Fruit fly (Drosophila melanogaster) whole organism, embryonic: ENCODE results near the gene CG10510.

ENCODE experiments used
- Awh ChIP-seq: fragments of 200-800 bp; sonication (Bioruptor generic); IDR thresholded peaks from 2 replicates; pipeline ENCODE4, ENCODE4 v1.3.6; 2022; ENCODE audit warnings: missing biosample characterization, missing genetic modification characterization
- BEAF-32 ChIP-seq: fragments of 200-800 bp; sonication (Bioruptor generic); optimal IDR thresholded peaks from 3 replicates; lab custom pipeline; 2017; ENCODE audit warnings: missing biosample characterization, missing genetic modification characterization, mild to moderate bottlenecking, moderate library complexity, missing genetic modification reagents
- Bgb ChIP-seq: fragments of 200-800 bp; sonication (Bioruptor generic); IDR thresholded peaks from 2 replicates; pipeline ENCODE4 v1.3.6; 2022; ENCODE audit warnings: missing biosample characterization, missing genetic modification characterization; ENCODE audit not compliant: partially characterized antibody
- CG11504 ChIP-seq: fragments of 200-800 bp; sonication (Bioruptor generic); optimal IDR thresholded peaks from 3 replicates; lab custom pipeline; 2019; ENCODE audit warnings: missing biosample characterization, mild to moderate bottlenecking, missing genetic modification characterization, moderate library complexity
- CG13287 ChIP-seq: fragments of 200-800 bp; sonication (Bioruptor generic); IDR thresholded peaks from 2 replicates; pipeline ENCODE4 v1.3.6; 2022; ENCODE audit warnings: missing biosample characterization, missing genetic modification characterization; ENCODE audit not compliant: partially characterized antibody
- CG15696 ChIP-seq: fragments of 200-800 bp; sonication (Bioruptor generic); optimal IDR thresholded peaks from 2 replicates; lab custom pipeline; 2019; ENCODE audit warnings: missing biosample characterization, mild to moderate bottlenecking, missing genetic modification characterization, moderate library complexity
- CG1792 ChIP-seq: fragments of 200-800 bp; sonication (Bioruptor generic); optimal IDR thresholded peaks from 2 replicates; lab custom pipeline; 2016; ENCODE audit warnings: missing biosample characterization, missing genetic modification characterization
- CG18619 ChIP-seq: fragments of 200-800 bp; sonication (Bioruptor generic); optimal IDR thresholded peaks from 3 replicates; lab custom pipeline; 2017; ENCODE audit warnings: missing biosample characterization, mild to moderate bottlenecking, missing genetic modification characterization
- CG30020 ChIP-seq: fragments of 200-800 bp; optimal IDR thresholded peaks from 2 replicates; lab custom pipeline; 2019; ENCODE audit warnings: missing biosample characterization, mild to moderate bottlenecking, missing genetic modification characterization, moderate library complexity
- CG3281 ChIP-seq: fragments of 200-800 bp; sonication (Bioruptor generic); optimal IDR thresholded peaks from 3 replicates; lab custom pipeline; 2017; ENCODE audit warnings: missing biosample characterization, mild to moderate bottlenecking, missing genetic modification characterization
- CG7786 ChIP-seq: fragments of 200-800 bp; sonication (Bioruptor generic); optimal IDR thresholded peaks from 2 replicates; lab custom pipeline; 2016; ENCODE audit warnings: missing biosample characterization, missing genetic modification characterization
- CHES-1-like ChIP-seq: fragments of 200-800 bp; sonication (Bioruptor generic); optimal IDR thresholded peaks from 2 replicates; lab custom pipeline; 2016; ENCODE audit warnings: missing biosample characterization, missing genetic modification characterization
- CoRest ChIP-seq: fragments of 200-800 bp; sonication (Bioruptor generic); optimal IDR thresholded peaks from 3 replicates; lab custom pipeline; 2018; ENCODE audit warnings: missing biosample characterization, mild to moderate bottlenecking, missing genetic modification characterization, moderate library complexity
- Deaf1 ChIP-seq: fragments of 200-800 bp; optimal IDR thresholded peaks from 3 replicates; lab custom pipeline; 2019; ENCODE audit warnings: missing biosample characterization, mild to moderate bottlenecking, missing genetic modification characterization, moderate library complexity
- Dip3 ChIP-seq: fragments of 200-800 bp; sonication (Bioruptor generic); optimal IDR thresholded peaks from 3 replicates; lab custom pipeline; 2016; ENCODE audit warnings: missing biosample characterization, missing genetic modification characterization
- Ets97D ChIP-seq: fragments of 200-800 bp; sonication (Bioruptor generic); optimal IDR thresholded peaks from 3 replicates; lab custom pipeline; 2016; ENCODE audit warnings: missing biosample characterization, missing genetic modification characterization
- Hmx ChIP-seq: fragments of 200-800 bp; sonication (Bioruptor generic); optimal IDR thresholded peaks from 2 replicates; lab custom pipeline; 2016; ENCODE audit warnings: missing biosample characterization, missing genetic modification characterization
- Hr51 ChIP-seq, 2 experiments: fragments of 200-800 bp; sonication (Bioruptor generic); optimal IDR thresholded peaks; 2 replicates in 1 of 2; 3 replicates in 1 of 2; lab custom pipeline; 2016 to 2018; ENCODE audit warnings: missing biosample characterization in 2 of 2, missing genetic modification characterization in 2 of 2, mild to moderate bottlenecking in 1 of 2, moderate library complexity in 1 of 2
- Hr78 ChIP-seq, 2 experiments: fragments of 200-800 bp in 1 of 2; fragments of >200 bp in 1 of 2; sonication (Bioruptor generic) in 1 of 2; optimal IDR thresholded peaks; 2 replicates each; lab custom pipeline; 2017 to 2019; ENCODE audit warnings: missing biosample characterization in 2 of 2, missing genetic modification characterization in 2 of 2, mild to moderate bottlenecking in 1 of 2, moderate library complexity in 1 of 2
- Lim3 ChIP-seq: fragments of 200-800 bp; sonication (Bioruptor generic); IDR thresholded peaks from 2 replicates; pipeline ENCODE4 v1.3.6; 2022; ENCODE audit warnings: missing biosample characterization, missing genetic modification characterization
- NFAT ChIP-seq: fragments of 200-800 bp; sonication (Bioruptor generic); IDR thresholded peaks from 2 replicates; pipeline ENCODE4 v1.3.6; 2022; ENCODE audit warnings: missing biosample characterization, missing genetic modification characterization
- Rfx ChIP-seq: fragments of 200-800 bp; sonication (Bioruptor generic); IDR thresholded peaks from 2 replicates; pipeline ENCODE4 v1.3.6; 2022; ENCODE audit warnings: missing biosample characterization, missing genetic modification characterization
- Scr ChIP-seq: fragments of 200-800 bp; sonication (Bioruptor generic); IDR thresholded peaks from 2 replicates; pipeline ENCODE4 v1.3.6; 2022; ENCODE audit warnings: missing biosample characterization, missing genetic modification characterization; ENCODE audit not compliant: partially characterized antibody
- Stat92E ChIP-seq, 3 experiments: fragments of >200 bp in 2 of 3; fragments of 200-800 bp in 1 of 3; sonication (Bioruptor generic) in 1 of 3; optimal IDR thresholded peaks; 2 replicates each; lab custom pipeline; 2017 to 2019; ENCODE audit warnings: missing biosample characterization in 3 of 3, missing genetic modification characterization in 3 of 3, mild to moderate bottlenecking in 1 of 3, moderate library complexity in 1 of 3
- Usf ChIP-seq: fragments of 200-800 bp; sonication (Bioruptor generic); optimal IDR thresholded peaks from 2 replicates; lab custom pipeline; 2017; ENCODE audit warnings: missing genotype, missing biosample characterization, missing genetic modification characterization
- YL-1 ChIP-seq: fragments of 200-800 bp; sonication (Bioruptor generic); optimal IDR thresholded peaks from 3 replicates; lab custom pipeline; 2017; ENCODE audit warnings: missing biosample characterization, mild to moderate bottlenecking, missing genetic modification characterization
- abd-A ChIP-seq: fragments of 200-800 bp; sonication (Bioruptor generic); optimal IDR thresholded peaks from 3 replicates; lab custom pipeline; 2019; ENCODE audit warnings: missing biosample characterization, mild to moderate bottlenecking, missing genetic modification characterization, moderate library complexity
- bigmax ChIP-seq: fragments of 200-800 bp; sonication (Bioruptor generic); optimal IDR thresholded peaks from 2 replicates; lab custom pipeline; 2018; ENCODE audit warnings: missing biosample characterization, mild to moderate bottlenecking, missing genetic modification characterization
- chif ChIP-seq, 2 experiments: fragments of 200-800 bp; sonication (Bioruptor generic); optimal IDR thresholded peaks; 3 replicates each; lab custom pipeline; 2016; ENCODE audit warnings: missing biosample characterization in 2 of 2, missing genetic modification characterization in 2 of 2
- crp ChIP-seq, 2 experiments: fragments of 200-800 bp; sonication (Bioruptor generic); optimal IDR thresholded peaks; 2 replicates in 1 of 2; 3 replicates in 1 of 2; lab custom pipeline; 2017; ENCODE audit warnings: missing biosample characterization in 2 of 2, missing genetic modification characterization in 2 of 2, mild to moderate bottlenecking in 1 of 2, moderate library complexity in 1 of 2
- dimm ChIP-seq: fragments of 200-800 bp; sonication (Bioruptor generic); IDR thresholded peaks from 2 replicates; pipeline ENCODE4 v1.3.6; 2022; ENCODE audit warnings: missing biosample characterization, missing genetic modification characterization
- dysf ChIP-seq: fragments of 200-800 bp; sonication (Bioruptor generic); IDR thresholded peaks from 3 replicates; pipeline ENCODE4 v1.3.6; 2022; ENCODE audit warnings: missing biosample characterization, missing genetic modification characterization
- eve ChIP-seq, 2 experiments: fragments of >200 bp; optimal IDR thresholded peaks; 2 replicates each; lab custom pipeline; 2017; ENCODE audit warnings: missing biosample characterization in 2 of 2, missing genetic modification characterization in 2 of 2
- ftz-f1 ChIP-seq: fragments of 200-800 bp; sonication (Bioruptor generic); optimal IDR thresholded peaks from 2 replicates; lab custom pipeline; 2016; ENCODE audit warnings: missing biosample characterization, missing genetic modification characterization
- gcm2 ChIP-seq: fragments of 200-800 bp; sonication (Bioruptor generic); optimal IDR thresholded peaks from 2 replicates; lab custom pipeline; 2016; ENCODE audit warnings: missing biosample characterization, missing genetic modification characterization
- h ChIP-seq: fragments of >200 bp; optimal IDR thresholded peaks from 2 replicates; lab custom pipeline; 2017
- hth ChIP-seq: fragments of >200 bp; optimal IDR thresholded peaks from 2 replicates; lab custom pipeline; 2017; ENCODE audit warnings: inconsistent platforms
- ind ChIP-seq: fragments of 200-800 bp; sonication (Bioruptor generic); optimal IDR thresholded peaks from 3 replicates; lab custom pipeline; 2016; ENCODE audit warnings: missing biosample characterization, missing genetic modification characterization
- onecut ChIP-seq: fragments of 200-800 bp; sonication (Bioruptor generic); IDR thresholded peaks from 2 replicates; pipeline ENCODE4 v1.3.6; 2022; ENCODE audit warnings: missing biosample characterization, missing genetic modification characterization
- pros ChIP-seq: fragments of 200-800 bp; sonication (Bioruptor generic); optimal IDR thresholded peaks from 3 replicates; lab custom pipeline; 2019; ENCODE audit warnings: missing biosample characterization, mild to moderate bottlenecking, missing genetic modification characterization, moderate library complexity
- rib ChIP-seq: fragments of 200-800 bp; sonication (Bioruptor generic); IDR thresholded peaks from 2 replicates; pipeline ENCODE4 v1.3.6; 2022; ENCODE audit warnings: missing biosample characterization, missing genetic modification characterization
- run ChIP-seq: fragments of 200-800 bp; sonication (Bioruptor generic); optimal IDR thresholded peaks from 3 replicates; lab custom pipeline; 2018; ENCODE audit warnings: missing biosample characterization, mild to moderate bottlenecking, missing genetic modification characterization
- scrt ChIP-seq: fragments of 200-800 bp; sonication (Bioruptor generic); optimal IDR thresholded peaks from 2 replicates; lab custom pipeline; 2018; ENCODE audit warnings: missing biosample characterization, mild to moderate bottlenecking, missing genetic modification characterization, moderate library complexity
- sob ChIP-seq: fragments of 200-800 bp; sonication (Bioruptor generic); IDR thresholded peaks from 2 replicates; pipeline ENCODE4 v1.3.6; 2022; ENCODE audit warnings: missing biosample characterization, missing genetic modification characterization
- sr ChIP-seq: fragments of 200-800 bp; sonication (Bioruptor generic); IDR thresholded peaks from 3 replicates; pipeline ENCODE4 v1.3.6; 2022; ENCODE audit warnings: missing biosample characterization, missing genetic modification characterization
- wek ChIP-seq: fragments of 200-800 bp; sonication (Bioruptor generic); optimal IDR thresholded peaks from 3 replicates; lab custom pipeline; 2018; ENCODE audit warnings: missing biosample characterization, mild to moderate bottlenecking, missing genetic modification characterization, moderate library complexity
- zen ChIP-seq: fragments of 200-800 bp; sonication (Bioruptor generic); optimal IDR thresholded peaks from 3 replicates; lab custom pipeline; 2018; ENCODE audit warnings: missing biosample characterization, mild to moderate bottlenecking, missing genetic modification characterization, moderate library complexity
- zf30C ChIP-seq: fragments of 200-800 bp; sonication (Bioruptor generic); optimal IDR thresholded peaks from 3 replicates; lab custom pipeline; 2018; ENCODE audit warnings: missing biosample characterization, mild to moderate bottlenecking, missing genetic modification characterization

CG10510 gene

dm6 chr3L:21256062-21257023 lies 46.5 kb upstream of the CG10510 start (continued):
- TF ChIP-seq CG15696 (no peak), sob (GFP tag; lab: Robert Waterston, UW) (no peak), h (lab: Kevin White, UChicago) (no peak), crp (GFP tag; optimal IDR thresholded peaks at IDR 0.05; lab: Kevin White, UChicago) (no peak), CG30020 (tag; lab: Kevin White, UChicago) (no peak), wek (GFP tag; lab: Kevin White, UChicago) (no peak), sr (GFP tag; lab: Robert Waterston, UW) (no peak), CG7786 (GFP tag; lab: Kevin White, UChicago) (no peak), Hr78 (GFP tag; optimal IDR thresholded peaks at IDR 0.05; lab: Kevin White, UChicago) (peak in 1 of 2 experiments; percentile 69), Deaf1 (tag; lab: Kevin White, UChicago) (peak; percentile 16), Hmx (GFP tag; lab: Kevin White, UChicago) (no peak), BEAF-32 (no peak), CG13287 (GFP tag; lab: Robert Waterston, UW) (no peak), Ets97D (GFP tag; lab: Kevin White, UChicago) (no peak), YL-1 (no peak), chif (GFP tag; optimal IDR thresholded peaks at IDR 0.05; lab: Kevin White, UChicago) (no peak), ind (GFP tag; lab: Kevin White, UChicago) (no peak), run (tag; lab: Kevin White, UChicago) (no peak), scrt (no peak), dysf (GFP tag; lab: Robert Waterston, UW) (no peak), CG3281 (GFP tag; lab: Kevin White, UChicago) (no peak), gcm2 (no peak), CoRest (no peak), Hr51 (GFP tag; optimal IDR thresholded peaks at IDR 0.05; lab: Kevin White, UChicago) (peak in 1 of 2 experiments; percentile 16), Usf (GFP tag; lab: Kevin White, UChicago) (no peak), pros (GFP tag; lab: Kevin White, UChicago) (peak; percentile 10), Lim3 (GFP tag; lab: Robert Waterston, UW) (no peak), CG1792 (no peak), rib (GFP tag; lab: Robert Waterston, UW) (no peak), Awh (peak; percentile 62; the same call in 1 of the 2 replicates), Scr (GFP tag; lab: Robert Waterston, UW) (no peak), Dip3 (GFP tag; lab: Kevin White, UChicago) (no peak), CG18619 (GFP tag; lab: Kevin White, UChicago) (no peak), zen (tag; lab: Kevin White, UChicago) (no peak), hth (no peak), zf30C (no peak), Stat92E (GFP tag; optimal IDR thresholded peaks at IDR 0.05; lab: Kevin White, UChicago) (peak in 1 of 3 experiments; percentile 4), CHES-1-like (GFP tag; lab: Kevin White, UChicago) (no peak), CG11504 (tag; lab: Kevin White, UChicago) (peak; percentile 15), Bgb (GFP tag; lab: Robert Waterston, UW) (no peak), dimm (no peak), NFAT (GFP tag; lab: Robert Waterston, UW) (no peak), eve (GFP tag; optimal IDR thresholded peaks at IDR 0.05; lab: Kevin White, UChicago) (no peak), ftz-f1 (no peak), abd-A (peak; percentile 81), onecut (GFP tag; lab: Robert Waterston, UW) (no peak), bigmax (GFP tag; lab: Kevin White, UChicago) (peak; percentile 32), Rfx (no peak)
